Worm (Caenorhabditis elegans): Measurements from ENCODE around the gene Y110A2AL.7.

ce11 chrII:2830144-2830543 is 12.8 kb downstream of the Y110A2AL.7 start:
- TF ChIP-seq him-1 (tag; optimal IDR thresholded peaks at IDR 0.05) (no peak), W03F9.2 (tag; optimal IDR thresholded peaks at IDR 0.05) (no peak), dao-5 (tag; optimal IDR thresholded peaks at IDR 0.05) (no peak)
